Fruit fly (Drosophila melanogaster): ENCODE measurements around the gene CG10588.

Gene CG10588

dm6 chr3L:21007364-21008254 is 50.9 kb downstream of the CG10588 start:
- TF ChIP-seq da (GFP tag; optimal IDR thresholded peaks at IDR 0.05) (no peak), ATbp (GFP tag; optimal IDR thresholded peaks at IDR 0.05) (peak; percentile 67), CG2875 (GFP tag; optimal IDR thresholded peaks at IDR 0.05) (peak; percentile 78), CG13424 (tag; optimal IDR thresholded peaks at IDR 0.05) (peak; percentile 12), fd64A (GFP tag; optimal IDR thresholded peaks at IDR 0.05) (peak; percentile 65), CG8281 (tag; optimal IDR thresholded peaks at IDR 0.05) (peak; percentile 4), CG7556 (GFP tag; optimal IDR thresholded peaks at IDR 0.05) (no peak), CG3407 (GFP tag; optimal IDR thresholded peaks at IDR 0.05) (peak; percentile 66), CG8388 (GFP tag; optimal IDR thresholded peaks at IDR 0.05) (peak; percentile 31), br (optimal IDR thresholded peaks at IDR 0.05) (no peak), zen (tag; optimal IDR thresholded peaks at IDR 0.05) (peak; percentile 64), CG15696 (tag; optimal IDR thresholded peaks at IDR 0.05) (peak; percentile 81), CG2202 (tag; optimal IDR thresholded peaks at IDR 0.05) (peak; percentile 72), CG7987 (GFP tag; optimal IDR thresholded peaks at IDR 0.05) (peak; percentile 49), CG10366 (GFP tag; IDR thresholded peaks at IDR 0.05) (no peak), pnt (GFP tag; optimal IDR thresholded peaks at IDR 0.05) (peak; percentile 32), tll (GFP tag; optimal IDR thresholded peaks at IDR 0.05) (peak in 1 of 2 experiments; percentile 57), CG8924 (tag; optimal IDR thresholded peaks at IDR 0.05) (peak; percentile 17), her (GFP tag; optimal IDR thresholded peaks at IDR 0.05) (peak; percentile 14), D19B (GFP tag; optimal IDR thresholded peaks at IDR 0.05) (no peak), nom (GFP tag; optimal IDR thresholded peaks at IDR 0.05) (peak; percentile 9), nerfin-1 (tag; optimal IDR thresholded peaks at IDR 0.05) (no peak), CG1529 (GFP tag; optimal IDR thresholded peaks at IDR 0.05) (peak; percentile 33), Med (GFP tag) (peak; percentile 83), CG6254 (GFP tag; optimal IDR thresholded peaks at IDR 0.05) (peak; percentile 4), Rx (GFP tag; IDR thresholded peaks at IDR 0.05) (no peak), pros (GFP tag; optimal IDR thresholded peaks at IDR 0.05) (peak; percentile 72), grn (GFP tag; optimal IDR thresholded peaks at IDR 0.05) (peak; percentile 44), Dad (GFP tag; optimal IDR thresholded peaks at IDR 0.05) (peak; percentile 2), CG3065 (GFP tag; optimal IDR thresholded peaks at IDR 0.05) (no peak), sc (optimal IDR thresholded peaks at IDR 0.05) (no peak), sc (GFP tag; optimal IDR thresholded peaks at IDR 0.05) (peak; percentile 39), CG15601 (tag; optimal IDR thresholded peaks at IDR 0.05) (peak; percentile 57), ftz-f1 (GFP tag; optimal IDR thresholded peaks at IDR 0.05) (no peak), oc (tag; optimal IDR thresholded peaks at IDR 0.05) (peak; percentile 72), CG8089 (GFP tag; optimal IDR thresholded peaks at IDR 0.05) (peak; percentile 15), Dfd (GFP tag; optimal IDR thresholded peaks at IDR 0.05) (no peak), CG14710 (tag; optimal IDR thresholded peaks at IDR 0.05) (peak; percentile 41), gce (GFP tag; IDR thresholded peaks at IDR 0.05) (0 out of 3 replicates have a peak, but pooled peaks have one; percentile 9), CG18764 (GFP tag; optimal IDR thresholded peaks at IDR 0.05) (peak; percentile 42), CG11723 (GFP tag; optimal IDR thresholded peaks at IDR 0.05) (peak; percentile 10), CG10209 (GFP tag; optimal IDR thresholded peaks at IDR 0.05) (peak; percentile 61), CG16863 (GFP tag; optimal IDR thresholded peaks at IDR 0.05) (peak; percentile 30), ara (GFP tag; IDR thresholded peaks at IDR 0.05) (peak; percentile 37; the same call in 1 of the 2 replicates), E2f2 (GFP tag; IDR thresholded peaks at IDR 0.05) (0 out of 2 replicates have a peak, but pooled peaks have one; percentile 20), CG10462 (GFP tag; optimal IDR thresholded peaks at IDR 0.05) (no peak), insv (GFP tag; optimal IDR thresholded peaks at IDR 0.05) (peak in 1 of 2 experiments; percentile 39), CG12942 (GFP tag; optimal IDR thresholded peaks at IDR 0.05) (peak; percentile 14)

Data from whole organism, embryonic.